Fruit fly (Drosophila melanogaster): ENCODE results near the gene CG34448.

The CG34448 gene

DNA sequence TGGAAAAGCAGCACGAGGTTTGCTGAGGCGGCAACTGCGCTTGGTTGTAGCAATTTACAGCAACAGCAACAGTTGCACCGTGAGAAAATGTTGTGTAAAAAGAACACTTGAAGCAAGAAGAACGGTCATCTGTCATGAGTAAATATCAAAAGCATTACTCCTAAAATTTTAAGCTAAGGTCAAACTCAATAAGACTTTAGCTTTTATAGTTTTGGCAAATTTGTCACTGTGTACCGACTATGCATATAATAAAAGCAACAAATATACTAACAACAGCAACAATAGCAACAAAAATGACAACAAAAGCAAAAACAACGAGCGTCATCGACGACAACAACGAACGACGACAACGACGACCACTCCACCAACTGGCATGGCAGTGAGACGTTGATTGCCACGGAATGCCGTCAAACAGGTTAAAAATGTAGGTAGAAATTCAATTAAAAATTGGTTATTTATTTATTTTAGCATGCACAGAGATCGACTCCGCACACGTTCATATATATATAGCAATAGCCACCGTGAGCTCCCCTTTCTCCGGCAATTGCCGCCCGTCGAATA is 15.8 kb upstream of the CG34448 start (continued):
- TF ChIP-seq CG9705 (GFP tag; optimal IDR thresholded peaks at IDR 0.05) (peak; percentile 79), Jra (GFP tag; optimal IDR thresholded peaks at IDR 0.05) (peak; percentile 63), woc (GFP tag; optimal IDR thresholded peaks at IDR 0.05) (peak; percentile 74), lola (GFP tag; optimal IDR thresholded peaks at IDR 0.05) (no peak), OdsH (GFP tag; optimal IDR thresholded peaks at IDR 0.05) (peak; percentile 84), usp (GFP tag; optimal IDR thresholded peaks at IDR 0.05) (no peak), Dfd (GFP tag; optimal IDR thresholded peaks at IDR 0.05) (no peak), Hr78 (GFP tag; optimal IDR thresholded peaks at IDR 0.05) (no peak), psq (GFP tag; optimal IDR thresholded peaks at IDR 0.05) (peak; percentile 72), Mio (GFP tag; optimal IDR thresholded peaks at IDR 0.05) (peak; percentile 45), Rel (GFP tag; optimal IDR thresholded peaks at IDR 0.05) (no peak), Rel (tag; optimal IDR thresholded peaks at IDR 0.05) (peak; percentile 56), tai (GFP tag; optimal IDR thresholded peaks at IDR 0.05) (peak; percentile 78), rgr (GFP tag; optimal IDR thresholded peaks at IDR 0.05) (peak; percentile 89), dmrt93B (GFP tag; optimal IDR thresholded peaks at IDR 0.05) (peak; percentile 76), br (GFP tag; optimal IDR thresholded peaks at IDR 0.05) (peak; percentile 89), ey (GFP tag; optimal IDR thresholded peaks at IDR 0.05) (peak; percentile 89), Hnf4 (GFP tag; optimal IDR thresholded peaks at IDR 0.05) (peak; percentile 86), CG32264 (GFP tag; optimal IDR thresholded peaks at IDR 0.05) (peak; percentile 79), Dif (GFP tag; optimal IDR thresholded peaks at IDR 0.05; ENCODE audit: partially characterized antibody) (peak; percentile 7)

DNA sequence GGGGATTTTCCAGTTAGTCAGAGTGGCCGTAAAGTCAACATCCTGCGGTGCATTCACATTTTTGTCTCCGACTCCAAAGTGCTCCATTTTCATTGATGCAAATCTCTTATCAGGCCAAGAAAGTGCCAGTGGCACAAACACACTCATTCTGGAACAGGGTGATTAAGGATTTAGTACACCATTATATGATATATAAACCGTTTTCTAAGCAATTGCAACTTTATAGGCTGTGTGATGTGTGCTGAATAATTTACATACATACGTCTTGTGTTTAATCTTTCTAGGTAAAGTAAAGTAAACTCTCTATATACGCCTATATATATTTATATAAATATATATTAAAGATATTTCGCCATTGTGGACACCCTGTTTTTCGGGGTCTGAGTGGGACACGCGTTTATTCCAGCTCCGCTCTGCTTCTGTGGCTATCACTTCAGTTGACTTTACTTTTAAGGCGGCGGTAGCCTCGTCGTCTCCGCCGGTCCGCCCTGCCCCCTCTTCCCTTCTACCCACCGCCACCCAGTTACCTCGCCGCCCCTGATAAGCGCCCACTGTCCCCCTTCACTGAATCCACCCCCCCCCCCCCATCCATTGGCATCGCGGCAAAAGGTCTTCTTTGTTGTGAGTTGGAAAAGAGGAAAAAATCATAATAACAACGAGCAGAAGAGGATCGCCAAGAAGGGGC is 15.2 kb upstream of the CG34448 start:
- TF ChIP-seq Abd-B (GFP tag; optimal IDR thresholded peaks at IDR 0.05) = no peak
- no peak for TF ChIP-seq dsf (GFP tag; optimal IDR thresholded peaks at IDR 0.05; ENCODE audit: borderline replicate concordance)
- no peak for TF ChIP-seq fru (GFP tag; optimal IDR thresholded peaks at IDR 0.05)
- TF ChIP-seq foxo (GFP tag; optimal IDR thresholded peaks at IDR 0.05) = no peak
- no peak for TF ChIP-seq Hr78 (GFP tag; optimal IDR thresholded peaks at IDR 0.05)
- no peak for TF ChIP-seq lola (GFP tag; optimal IDR thresholded peaks at IDR 0.05)
- no peak for TF ChIP-seq usp (GFP tag; optimal IDR thresholded peaks at IDR 0.05)
- TF ChIP-seq Hr83 (GFP tag; optimal IDR thresholded peaks at IDR 0.05; ENCODE audit: poor library complexity, severe bottlenecking) = no peak
- no peak for TF ChIP-seq pan (optimal IDR thresholded peaks at IDR 0.05)
- no peak for TF ChIP-seq Jra (GFP tag; optimal IDR thresholded peaks at IDR 0.05)
- TF ChIP-seq h (GFP tag; optimal IDR thresholded peaks at IDR 0.05) = no peak
- no peak for TF ChIP-seq CG9705 (GFP tag; optimal IDR thresholded peaks at IDR 0.05)
- no peak for TF ChIP-seq Hnf4 (GFP tag; optimal IDR thresholded peaks at IDR 0.05)
- TF ChIP-seq Mio (GFP tag; optimal IDR thresholded peaks at IDR 0.05) = no peak
- peak; percentile 52 for TF ChIP-seq Sp1 (GFP tag; optimal IDR thresholded peaks at IDR 0.05)
- no peak for TF ChIP-seq CrebA (GFP tag; optimal IDR thresholded peaks at IDR 0.05; ENCODE audit: borderline replicate concordance)
- no peak for TF ChIP-seq Rel (GFP tag; optimal IDR thresholded peaks at IDR 0.05)
- TF ChIP-seq Rel (tag; optimal IDR thresholded peaks at IDR 0.05) = peak; percentile 22
- no peak for TF ChIP-seq jim (GFP tag; optimal IDR thresholded peaks at IDR 0.05)
- TF ChIP-seq OdsH (GFP tag; optimal IDR thresholded peaks at IDR 0.05) = peak; percentile 17
- no peak for TF ChIP-seq Dfd (GFP tag; optimal IDR thresholded peaks at IDR 0.05)
- TF ChIP-seq brk (GFP tag; optimal IDR thresholded peaks at IDR 0.05) = no peak
- no peak for TF ChIP-seq woc (GFP tag; optimal IDR thresholded peaks at IDR 0.05)
- TF ChIP-seq dmrt93B (GFP tag; optimal IDR thresholded peaks at IDR 0.05) = no peak
- peak; percentile 50 for TF ChIP-seq HLH106 (tag; optimal IDR thresholded peaks at IDR 0.05)
- TF ChIP-seq br (GFP tag; optimal IDR thresholded peaks at IDR 0.05) = peak; percentile 4
- TF ChIP-seq sage (GFP tag; optimal IDR thresholded peaks at IDR 0.05) = no peak

DNA sequence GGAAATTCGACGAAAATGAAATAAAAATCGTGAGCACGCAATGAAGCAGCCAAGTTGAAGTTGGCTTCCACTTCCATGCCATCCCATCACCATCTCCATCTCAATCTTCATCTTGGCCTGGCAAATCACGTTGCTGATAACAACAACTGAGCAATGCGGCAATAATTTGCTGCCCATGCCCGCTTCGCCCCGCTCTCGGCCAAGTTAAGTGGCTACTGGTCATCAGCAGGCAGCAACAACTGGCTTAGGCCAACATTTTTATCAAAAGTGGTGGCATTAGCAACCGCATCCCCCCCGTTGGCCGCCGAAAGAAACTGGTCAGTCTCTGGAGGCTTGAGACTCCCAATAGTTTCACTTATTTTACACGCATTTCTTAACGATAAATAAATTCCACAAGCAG is 12.5 kb upstream of the CG34448 start:
- no peak for TF ChIP-seq foxo (GFP tag; optimal IDR thresholded peaks at IDR 0.05)
- no peak for TF ChIP-seq dsf (GFP tag; optimal IDR thresholded peaks at IDR 0.05; ENCODE audit: borderline replicate concordance)
- TF ChIP-seq ey (GFP tag; optimal IDR thresholded peaks at IDR 0.05) = no peak
- TF ChIP-seq Hnf4 (GFP tag; optimal IDR thresholded peaks at IDR 0.05) = no peak
- no peak for TF ChIP-seq CG9705 (GFP tag; optimal IDR thresholded peaks at IDR 0.05)
- TF ChIP-seq dmrt93B (GFP tag; optimal IDR thresholded peaks at IDR 0.05) = no peak
- TF ChIP-seq dl (GFP tag; optimal IDR thresholded peaks at IDR 0.05; ENCODE audit: insufficient read depth in 1 of 2, partially characterized antibody in 2 of 2) = no peak
- no peak for TF ChIP-seq Sp1 (GFP tag; optimal IDR thresholded peaks at IDR 0.05)
- TF ChIP-seq HLH106 (tag; optimal IDR thresholded peaks at IDR 0.05) = no peak
- no peak for TF ChIP-seq sv (GFP tag; optimal IDR thresholded peaks at IDR 0.05)
- TF ChIP-seq brk (GFP tag; optimal IDR thresholded peaks at IDR 0.05) = no peak
- no peak for TF ChIP-seq Dfd (GFP tag; optimal IDR thresholded peaks at IDR 0.05)
- no peak for TF ChIP-seq CrebA (GFP tag; optimal IDR thresholded peaks at IDR 0.05; ENCODE audit: borderline replicate concordance)
- no peak for TF ChIP-seq Myc (optimal IDR thresholded peaks at IDR 0.05)
- TF ChIP-seq Vsx2 (GFP tag; optimal IDR thresholded peaks at IDR 0.05; ENCODE audit: partially characterized antibody) = no peak
- no peak for TF ChIP-seq Abd-B (GFP tag; optimal IDR thresholded peaks at IDR 0.05)
- TF ChIP-seq tai (GFP tag; optimal IDR thresholded peaks at IDR 0.05) = no peak
- no peak for TF ChIP-seq h (GFP tag; optimal IDR thresholded peaks at IDR 0.05)

Data from whole organism, wandering third instar larva.